Worm (Caenorhabditis elegans) whole organism, early embryonic: ENCODE results near the gene C25F9.10.

Experiments used
- B0310.2 ChIP-seq: sonication (generic microtip); optimal IDR thresholded peaks from 2 replicates; lab custom pipeline; 2016; ENCODE audit warnings: mild to moderate bottlenecking, missing genetic modification characterization, missing compliant biosample characterization
- aly-1 ChIP-seq: sonication (generic microtip); optimal IDR thresholded peaks from 2 replicates; lab custom pipeline; 2016; ENCODE audit warnings: missing genetic modification characterization, missing compliant biosample characterization
- ama-1 ChIP-seq: fragments of 150-350 bp; optimal IDR thresholded peaks from 2 replicates; lab custom pipeline; 2014
- ceh-36 ChIP-seq: sonication (generic microtip); optimal IDR thresholded peaks from 2 replicates; lab custom pipeline; 2016; ENCODE audit warnings: missing genetic modification characterization, inconsistent platforms, missing compliant biosample characterization
- ets-7 ChIP-seq: sonication (generic microtip); optimal IDR thresholded peaks from 2 replicates; lab custom pipeline; 2016; ENCODE audit warnings: missing genotype, missing genetic modification characterization, missing compliant biosample characterization
- flt-1 ChIP-seq: fragments of 200-800 bp; sonication (Bioruptor generic); IDR thresholded peaks from 2 replicates; pipeline ENCODE4 v1.3.6; 2022; ENCODE audit warnings: missing genetic modification characterization, missing compliant biosample characterization
- hmbx-1 ChIP-seq: sonication (generic microtip); optimal IDR thresholded peaks from 2 replicates; lab custom pipeline; 2016; ENCODE audit warnings: mild to moderate bottlenecking, missing genetic modification characterization, missing compliant biosample characterization
- hnd-1 ChIP-seq: sonication (generic microtip); optimal IDR thresholded peaks from 2 replicates; lab custom pipeline; 2016; ENCODE audit warnings: missing genetic modification characterization, missing compliant biosample characterization
- pes-1 ChIP-seq: fragments of 200-800 bp; sonication (Bioruptor generic); IDR thresholded peaks from 2 replicates; pipeline ENCODE4 v1.3.6; 2022; ENCODE audit warnings: missing genetic modification reagents, missing genetic modification characterization, missing compliant biosample characterization
- scrt-1 ChIP-seq: fragments of 200-800 bp; sonication (Bioruptor generic); IDR thresholded peaks from 2 replicates; pipeline ENCODE4 v1.3.6; 2022; ENCODE audit warnings: missing genetic modification characterization, missing compliant biosample characterization
- tbx-11 ChIP-seq: fragments of 200-800 bp; sonication (Bioruptor generic); IDR thresholded peaks from 2 replicates; pipeline ENCODE4 v1.3.6; 2022; ENCODE audit warnings: missing genetic modification characterization, missing compliant biosample characterization
- tra-4 ChIP-seq: sonication (generic microtip); optimal IDR thresholded peaks from 2 replicates; lab custom pipeline; 2017; ENCODE audit warnings: missing genetic modification characterization, missing compliant biosample characterization

ce11 chrV:19390029-19390428 is 15.5 kb upstream of the C25F9.10 start, which contains the start of gene slcr-46.2:
- no peak for TF ChIP-seq tra-4 (tag; lab: Kevin White, UChicago)
- no peak for TF ChIP-seq ama-1 (lab: Kevin White, UChicago)
- TF ChIP-seq tbx-11 (GFP tag; lab: Robert Waterston, UW), result no peak
- TF ChIP-seq aly-1 (tag; lab: Kevin White, UChicago), result no peak
- no peak for TF ChIP-seq hnd-1 (tag; lab: Kevin White, UChicago)
- no peak for TF ChIP-seq flt-1
- no peak for TF ChIP-seq scrt-1 (GFP tag; lab: Robert Waterston, UW)
- TF ChIP-seq pes-1 (GFP tag; lab: Robert Waterston, UW), result no peak
- no peak for TF ChIP-seq ceh-36
- TF ChIP-seq B0310.2 (tag; lab: Kevin White, UChicago), result no peak
- no peak for TF ChIP-seq hmbx-1 (tag; lab: Kevin White, UChicago)
- no peak for TF ChIP-seq ets-7
